Fruit fly (Drosophila melanogaster) whole organism, prepupa: ENCODE data around the gene CG33923.

Experiments used
- CG11762 ChIP-seq: fragments of 200-800 bp; sonication (Bioruptor generic); optimal IDR thresholded peaks from 3 replicates; lab custom pipeline; 2016; ENCODE audit warnings: missing biosample characterization, missing genetic modification characterization; ENCODE audit not compliant: insufficient read depth
- CG4318 ChIP-seq: fragments of 200-800 bp; sonication (Bioruptor generic); optimal IDR thresholded peaks from 3 replicates; lab custom pipeline; 2017; ENCODE audit warnings: missing biosample characterization, mild to moderate bottlenecking, missing genetic modification characterization
- CG8319 ChIP-seq: fragments of 200-800 bp; sonication (Bioruptor generic); optimal IDR thresholded peaks from 3 replicates; lab custom pipeline; 2016; ENCODE audit warnings: missing biosample characterization, missing genetic modification characterization
- Sox14 ChIP-seq: fragments of 200-800 bp; sonication (Bioruptor generic); optimal IDR thresholded peaks from 3 replicates; lab custom pipeline; 2016; ENCODE audit warnings: missing biosample characterization, missing genetic modification characterization
- Sox15 ChIP-seq: fragments of 200-800 bp; sonication (Bioruptor generic); optimal IDR thresholded peaks from 3 replicates; lab custom pipeline; 2016; ENCODE audit warnings: missing biosample characterization, missing genetic modification characterization
- achi ChIP-seq: fragments of 200-800 bp; sonication (Bioruptor generic); optimal IDR thresholded peaks from 3 replicates; lab custom pipeline; 2016; ENCODE audit warnings: missing biosample characterization, missing genetic modification characterization
- cyc ChIP-seq: fragments of 200-800 bp; sonication (Bioruptor generic); optimal IDR thresholded peaks from 3 replicates; lab custom pipeline; 2016; ENCODE audit warnings: missing biosample characterization, missing genetic modification characterization
- eg ChIP-seq: fragments of 200-800 bp; sonication (Bioruptor generic); IDR thresholded peaks from 3 replicates; pipeline ENCODE4 v1.3.6; 2022; ENCODE audit warnings: missing biosample characterization, missing genetic modification characterization

Gene CG33923

DNA sequence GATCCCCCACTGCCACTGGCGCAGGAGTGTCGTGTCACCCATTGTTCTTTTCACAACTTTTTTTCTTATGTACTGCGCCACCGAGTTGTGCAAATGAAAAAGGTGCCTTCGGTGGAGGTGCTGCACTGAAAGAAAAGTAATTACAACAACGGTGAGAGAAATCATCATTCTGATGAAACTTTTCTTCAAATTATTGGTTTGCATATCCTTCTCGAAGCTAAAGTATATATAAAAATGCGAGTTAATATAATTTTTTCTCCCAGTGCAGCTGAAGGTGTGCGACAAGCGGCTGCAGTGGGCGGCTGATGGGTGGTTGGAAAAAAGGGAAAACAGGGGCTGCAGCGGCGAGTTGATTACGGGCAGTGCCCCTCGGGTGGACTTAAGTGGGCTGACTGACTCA lies 29.6 kb downstream of the CG33923 start (continued):
- TF ChIP-seq CG4318 (no peak), CG8319 (no peak), CG11762 (GFP tag; lab: Kevin White, UChicago) (no peak), achi (GFP tag; lab: Kevin White, UChicago) (peak; percentile 36), cyc (GFP tag; lab: Kevin White, UChicago) (peak; percentile 20), Sox14 (GFP tag; lab: Kevin White, UChicago) (peak; percentile 32), Sox15 (GFP tag; lab: Kevin White, UChicago) (no peak), eg (GFP tag; lab: Robert Waterston, UW) (peak; percentile 57; the same call in 2 of the 3 replicates)
